Fruit fly (Drosophila melanogaster) whole organism: ENCODE data around the gene pHCl-2.

Experiments used
- Dll ChIP-seq: fragments of >200 bp; optimal IDR thresholded peaks from 2 replicates; lab custom pipeline; 2017
- EcR ChIP-seq, 2 experiments: fragments of >200 bp; optimal IDR thresholded peaks; 2 replicates each; lab custom pipeline; 2017; ENCODE audit warnings: missing biosample characterization in 2 of 2, missing genetic modification characterization in 2 of 2, missing genetic modification reagents in 2 of 2
- pan ChIP-seq: fragments of >200 bp; optimal IDR thresholded peaks from 2 replicates; lab custom pipeline; 2017
- usp ChIP-seq: fragments of >200 bp; optimal IDR thresholded peaks from 2 replicates; lab custom pipeline; 2017; ENCODE audit warnings: missing biosample characterization, missing genetic modification characterization, mixed read lengths

DNA sequence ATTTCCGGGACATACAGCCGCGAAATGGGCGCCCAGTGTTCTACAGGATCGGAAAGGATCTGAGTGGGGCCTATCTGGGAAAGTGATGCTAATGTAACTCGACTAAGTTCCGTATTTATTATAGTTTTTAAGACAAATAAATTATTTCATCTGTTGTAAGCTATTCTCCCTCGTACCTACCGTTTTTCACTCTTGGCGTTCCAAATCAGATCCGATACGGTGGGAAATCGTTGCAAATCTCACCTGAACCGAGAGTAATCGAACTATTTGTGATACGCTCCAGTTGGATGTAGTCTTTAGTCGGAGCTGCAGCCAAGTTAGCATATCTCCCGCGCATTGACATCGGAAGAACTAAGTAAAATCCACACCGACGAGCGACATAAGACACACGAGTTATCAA lies 45.2 kb downstream of the pHCl-2 start, which contains the start of gene CAH16:
- TF ChIP-seq Dll (no peak), EcR (GFP tag; optimal IDR thresholded peaks at IDR 0.05; lab: Kevin White, UChicago) (no peak), usp (GFP tag; lab: Kevin White, UChicago) (no peak), pan (lab: Kevin White, UChicago) (no peak)
